Worm (Caenorhabditis elegans): Measurements from ENCODE around the gene R144.6.

DNA sequence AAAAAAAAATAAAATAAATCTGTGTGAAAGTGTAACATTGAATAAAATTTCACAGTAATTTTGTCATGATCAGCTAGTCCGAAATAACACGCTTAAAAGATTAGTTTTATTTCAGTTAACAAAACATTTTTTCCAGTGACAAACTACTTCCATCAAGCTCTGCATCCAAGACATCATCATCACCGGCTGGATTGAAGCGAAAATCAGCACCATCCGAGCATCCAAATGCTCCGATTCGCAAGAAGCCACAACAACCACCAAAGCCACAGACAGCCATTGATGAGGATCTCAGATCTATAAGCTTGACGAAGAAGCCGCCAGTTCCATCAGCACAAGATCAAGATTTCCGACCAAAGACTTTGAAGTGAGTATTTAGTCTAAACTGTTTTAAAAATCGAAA, 22.7 kb upstream of the R144.6 start:
- TF ChIP-seq unc-62 (GFP tag; optimal IDR thresholded peaks at IDR 0.05 in 1 of 2) (no peak), unc-62 (tag; optimal IDR thresholded peaks at IDR 0.05) (no peak), pqm-1 (tag; optimal IDR thresholded peaks at IDR 0.05) (no peak), fkh-10 (GFP tag; optimal IDR thresholded peaks at IDR 0.05) (no peak), F44E2.7 (GFP tag; IDR thresholded peaks at IDR 0.05) (no peak)

Data from whole organism, L4 larva.